Worm (Caenorhabditis elegans) whole organism, L4/young adult: ENCODE results near the gene msp-79.

Source experiments
- dao-5 ChIP-seq: sonication (generic microtip); optimal IDR thresholded peaks from 2 replicates; lab custom pipeline; 2016; ENCODE audit warnings: missing genotype, missing genetic modification characterization, moderate library complexity, missing compliant biosample characterization
- him-1 ChIP-seq: sonication (generic microtip); optimal IDR thresholded peaks from 2 replicates; lab custom pipeline; 2016; ENCODE audit warnings: missing genotype, missing genetic modification reagents, missing genetic modification characterization, missing compliant biosample characterization

ce11 chrIV:9725468-9725985 lies 41.4 kb downstream of the msp-79 start:
- TF ChIP-seq dao-5 (tag; lab: Kevin White, UChicago) (no peak), him-1 (no peak)
